Fruit fly (Drosophila melanogaster) whole organism, wandering third instar larva: ENCODE measurements around the gene CG13002.
A peak's percentile ranks its signal among the peaks of the same experiment; 100 is the strongest.

Source experiments
- Abd-B ChIP-seq: fragments of >200 bp; optimal IDR thresholded peaks from 2 replicates; lab custom pipeline; 2017; ENCODE audit warnings: missing biosample characterization, missing genetic modification characterization
- CG32264 ChIP-seq: fragments of 200-800 bp; sonication (Bioruptor generic); optimal IDR thresholded peaks from 2 replicates; lab custom pipeline; 2016; ENCODE audit warnings: missing biosample characterization, missing genetic modification characterization
- CG9705 ChIP-seq: fragments of 200-800 bp; sonication (Bioruptor generic); optimal IDR thresholded peaks from 2 replicates; lab custom pipeline; 2018; ENCODE audit warnings: missing biosample characterization, mild to moderate bottlenecking, missing genetic modification characterization
- CrebA ChIP-seq: fragments of 200-800 bp; sonication (Bioruptor generic); optimal IDR thresholded peaks from 2 replicates; lab custom pipeline; 2016; ENCODE audit warnings: missing biosample characterization, mild to moderate bottlenecking, missing genetic modification characterization, borderline replicate concordance
- Dfd ChIP-seq: fragments of >200 bp; optimal IDR thresholded peaks from 2 replicates; lab custom pipeline; 2017; ENCODE audit warnings: missing biosample characterization, missing genetic modification characterization
- Dif ChIP-seq: fragments of 200-275, 200-300 bp; sonication (Bioruptor generic); optimal IDR thresholded peaks from 2 replicates; lab custom pipeline; 2018; ENCODE audit warnings: missing biosample characterization, missing genetic modification characterization; ENCODE audit not compliant: partially characterized antibody
- GATAd ChIP-seq: sonication (Bioruptor generic); optimal IDR thresholded peaks from 2 replicates; lab custom pipeline; 2016; ENCODE audit warnings: missing biosample characterization, missing genetic modification characterization
- HLH106 ChIP-seq: fragments of 200-800 bp; optimal IDR thresholded peaks from 3 replicates; lab custom pipeline; 2019; ENCODE audit warnings: missing biosample characterization, mild to moderate bottlenecking, missing genetic modification characterization, moderate library complexity
- Hnf4 ChIP-seq: fragments of 200-800 bp; sonication (Bioruptor generic); optimal IDR thresholded peaks from 2 replicates; lab custom pipeline; 2016; ENCODE audit warnings: missing biosample characterization, mild to moderate bottlenecking, missing genetic modification characterization
- Hr78 ChIP-seq: fragments of >200 bp; optimal IDR thresholded peaks from 2 replicates; lab custom pipeline; 2017; ENCODE audit warnings: missing biosample characterization, missing genetic modification characterization
- Hr83 ChIP-seq: fragments of 200-300 bp; sonication (Bioruptor generic); optimal IDR thresholded peaks from 2 replicates; lab custom pipeline; 2016; ENCODE audit warnings: missing biosample characterization, mild to moderate bottlenecking, missing genetic modification characterization, moderate library complexity; ENCODE audit not compliant: poor library complexity, severe bottlenecking
- Jra ChIP-seq: sonication (Bioruptor generic); optimal IDR thresholded peaks from 2 replicates; lab custom pipeline; 2016; ENCODE audit warnings: missing biosample characterization, missing genetic modification characterization
- Mio ChIP-seq: sonication (Bioruptor generic); optimal IDR thresholded peaks from 2 replicates; lab custom pipeline; 2016; ENCODE audit warnings: missing biosample characterization, missing genetic modification characterization
- Myc ChIP-seq: fragments of >200 bp; optimal IDR thresholded peaks from 2 replicates; lab custom pipeline; 2017
- N ChIP-seq: fragments of >200 bp; optimal IDR thresholded peaks from 2 replicates; lab custom pipeline; 2018; ENCODE audit warnings: missing biosample characterization, missing external identifiers, missing genetic modification characterization
- OdsH ChIP-seq: fragments of 200-800 bp; sonication (Bioruptor generic); optimal IDR thresholded peaks from 2 replicates; lab custom pipeline; 2016; ENCODE audit warnings: missing biosample characterization, mild to moderate bottlenecking, missing genetic modification characterization
- Rel ChIP-seq, 2 experiments: fragments of 200-800 bp; sonication (Bioruptor generic) in 1 of 2; optimal IDR thresholded peaks; 2 replicates in 1 of 2; 3 replicates in 1 of 2; lab custom pipeline; 2016 to 2019; ENCODE audit warnings: mild to moderate bottlenecking in 2 of 2, missing biosample characterization in 2 of 2, missing genetic modification characterization in 2 of 2, moderate library complexity in 1 of 2
- Sp1 ChIP-seq: fragments of 200-800 bp; sonication (Bioruptor generic); optimal IDR thresholded peaks from 3 replicates; lab custom pipeline; 2019; ENCODE audit warnings: missing biosample characterization, mild to moderate bottlenecking, missing genetic modification characterization, moderate library complexity
- Vsx2 ChIP-seq: fragments of 200-300, 225-300 bp; sonication (Bioruptor generic); optimal IDR thresholded peaks from 2 replicates; lab custom pipeline; 2018; ENCODE audit warnings: missing biosample characterization, missing genetic modification characterization; ENCODE audit not compliant: partially characterized antibody
- br ChIP-seq: fragments of 200-800 bp; sonication (Bioruptor generic); optimal IDR thresholded peaks from 2 replicates; lab custom pipeline; 2016; ENCODE audit warnings: missing biosample characterization, missing genetic modification characterization
- brk ChIP-seq: fragments of 200-800 bp; sonication (Bioruptor generic); optimal IDR thresholded peaks from 2 replicates; lab custom pipeline; 2016; ENCODE audit warnings: missing biosample characterization, mild to moderate bottlenecking, missing genetic modification characterization
- dl ChIP-seq, 2 experiments: fragments of 175-275, 200-275 bp in 1 of 2; fragments of 200-275 bp in 1 of 2; sonication (Bioruptor generic); optimal IDR thresholded peaks; lab custom pipeline; 2018; ENCODE audit warnings: mild to moderate bottlenecking in 2 of 2, missing biosample characterization in 2 of 2, missing genetic modification characterization in 2 of 2, moderate library complexity in 2 of 2; ENCODE audit not compliant: partially characterized antibody in 2 of 2, insufficient read depth in 1 of 2
- dmrt93B ChIP-seq: fragments of 200-800 bp; sonication (Bioruptor generic); optimal IDR thresholded peaks from 2 replicates; lab custom pipeline; 2018; ENCODE audit warnings: missing biosample characterization, mild to moderate bottlenecking, missing genetic modification characterization
- dsf ChIP-seq: sonication (Bioruptor generic); optimal IDR thresholded peaks from 2 replicates; lab custom pipeline; 2016; ENCODE audit warnings: missing biosample characterization, missing genetic modification characterization, borderline replicate concordance
- ey ChIP-seq: fragments of 200-800 bp; sonication (Bioruptor generic); optimal IDR thresholded peaks from 2 replicates; lab custom pipeline; 2016; ENCODE audit warnings: missing biosample characterization, missing genetic modification characterization
- foxo ChIP-seq, 2 experiments: fragments of 200-800 bp; sonication (Bioruptor generic); optimal IDR thresholded peaks; 2 replicates in 1 of 2; 3 replicates in 1 of 2; lab custom pipeline; 2016 to 2017; ENCODE audit warnings: missing biosample characterization in 2 of 2, missing genetic modification characterization in 2 of 2
- fru ChIP-seq: fragments of 200-800 bp; sonication (Bioruptor generic); optimal IDR thresholded peaks from 3 replicates; lab custom pipeline; 2016; ENCODE audit warnings: missing biosample characterization, mild to moderate bottlenecking, missing genetic modification characterization
- h ChIP-seq: fragments of 200-800 bp; sonication (Bioruptor generic); optimal IDR thresholded peaks from 3 replicates; lab custom pipeline; 2016; ENCODE audit warnings: missing biosample characterization, mild to moderate bottlenecking, missing genetic modification characterization
- jim ChIP-seq: fragments of 175-275, 200-325 bp; sonication (Bioruptor generic); optimal IDR thresholded peaks from 2 replicates; lab custom pipeline; 2016; ENCODE audit warnings: missing biosample characterization, mild to moderate bottlenecking, missing genetic modification characterization
- lola ChIP-seq: fragments of >200 bp; optimal IDR thresholded peaks from 2 replicates; lab custom pipeline; 2017; ENCODE audit warnings: missing biosample characterization, missing genetic modification characterization
- pan ChIP-seq: fragments of >200 bp; optimal IDR thresholded peaks from 2 replicates; lab custom pipeline; 2017
- psq ChIP-seq: fragments of 200-800 bp; sonication (Bioruptor generic); optimal IDR thresholded peaks from 3 replicates; lab custom pipeline; 2017; ENCODE audit warnings: missing biosample characterization, mild to moderate bottlenecking, missing genetic modification characterization, moderate library complexity
- rgr ChIP-seq: fragments of 200-800 bp; sonication (Bioruptor generic); optimal IDR thresholded peaks from 3 replicates; lab custom pipeline; 2016; ENCODE audit warnings: missing biosample characterization, mild to moderate bottlenecking, missing genetic modification characterization
- sage ChIP-seq: fragments of 200-800 bp; sonication (Bioruptor generic); optimal IDR thresholded peaks from 2 replicates; lab custom pipeline; 2016; ENCODE audit warnings: missing biosample characterization, mild to moderate bottlenecking, missing genetic modification characterization
- sv ChIP-seq: fragments of 200-800 bp; sonication (Bioruptor generic); optimal IDR thresholded peaks from 3 replicates; lab custom pipeline; 2016; ENCODE audit warnings: missing biosample characterization, missing genetic modification characterization
- tai ChIP-seq: sonication (Bioruptor generic); optimal IDR thresholded peaks from 2 replicates; lab custom pipeline; 2016; ENCODE audit warnings: missing biosample characterization, missing genetic modification characterization
- usp ChIP-seq: fragments of >200 bp; optimal IDR thresholded peaks from 2 replicates; lab custom pipeline; 2017; ENCODE audit warnings: missing biosample characterization, missing genetic modification characterization
- woc ChIP-seq: sonication (Bioruptor generic); optimal IDR thresholded peaks from 2 replicates; lab custom pipeline; 2016; ENCODE audit warnings: missing biosample characterization, mild to moderate bottlenecking, missing genetic modification characterization

CG13002 gene

dm6 chrX:16930465-16931286, 41.1 kb downstream of the CG13002 start:
- TF ChIP-seq fru (GFP tag; lab: Kevin White, UChicago): peak; percentile 66
- TF ChIP-seq Hr83: no peak
- no peak for TF ChIP-seq CG32264 (GFP tag; lab: Kevin White, UChicago)
- peak; percentile 62 for TF ChIP-seq sv (GFP tag; lab: Kevin White, UChicago)
- TF ChIP-seq HLH106 (tag; lab: Kevin White, UChicago): peak; percentile 86
- no peak for TF ChIP-seq Dfd (GFP tag; lab: Kevin White, UChicago)
- peak; percentile 40 for TF ChIP-seq woc (GFP tag; lab: Kevin White, UChicago)
- TF ChIP-seq br (GFP tag; lab: Kevin White, UChicago): no peak
- TF ChIP-seq Hnf4: no peak
- TF ChIP-seq GATAd: no peak
- no peak for TF ChIP-seq Rel (GFP tag; optimal IDR thresholded peaks at IDR 0.05; lab: Kevin White, UChicago)
- TF ChIP-seq Rel (tag; optimal IDR thresholded peaks at IDR 0.05; lab: Kevin White, UChicago): peak; percentile 34
- TF ChIP-seq Myc (lab: Kevin White, UChicago): no peak
- TF ChIP-seq Jra (GFP tag; lab: Kevin White, UChicago): no peak
- TF ChIP-seq CG9705 (GFP tag; lab: Kevin White, UChicago): peak; percentile 60
- TF ChIP-seq lola (GFP tag; lab: Kevin White, UChicago): no peak
- no peak for TF ChIP-seq Dif
- TF ChIP-seq Hr78 (GFP tag; lab: Kevin White, UChicago): no peak
- TF ChIP-seq sage: no peak
- peak; percentile 12 for TF ChIP-seq ey (GFP tag; lab: Kevin White, UChicago)
- no peak for TF ChIP-seq usp (GFP tag; lab: Kevin White, UChicago)
- no peak for TF ChIP-seq tai
- TF ChIP-seq brk (GFP tag; lab: Kevin White, UChicago): no peak
- TF ChIP-seq CrebA (GFP tag; lab: Kevin White, UChicago): no peak
- TF ChIP-seq Abd-B (GFP tag; lab: Kevin White, UChicago): no peak
- peak; percentile 47 for TF ChIP-seq psq (GFP tag; lab: Kevin White, UChicago)
- TF ChIP-seq dmrt93B (GFP tag; lab: Kevin White, UChicago): peak; percentile 63
- no peak for TF ChIP-seq pan (lab: Kevin White, UChicago)
- TF ChIP-seq dsf (GFP tag; lab: Kevin White, UChicago): no peak
- peak in 1 of 2 experiments; percentile 58 for TF ChIP-seq foxo (GFP tag; optimal IDR thresholded peaks at IDR 0.05; lab: Kevin White, UChicago)
- peak; percentile 35 for TF ChIP-seq rgr
- TF ChIP-seq jim: no peak
- TF ChIP-seq dl (GFP tag; optimal IDR thresholded peaks at IDR 0.05; lab: Kevin White, UChicago; ENCODE audit: insufficient read depth in 1 of 2, partially characterized antibody in 2 of 2): no peak
- no peak for TF ChIP-seq N (GFP tag; lab: Kevin White, UChicago)
- peak; percentile 38 for TF ChIP-seq OdsH
- peak; percentile 59 for TF ChIP-seq h (GFP tag; lab: Kevin White, UChicago)
- TF ChIP-seq Sp1 (GFP tag; lab: Kevin White, UChicago): peak; percentile 87
- TF ChIP-seq Vsx2 (GFP tag; lab: Kevin White, UChicago): no peak
- no peak for TF ChIP-seq Mio

- TF ChIP-seq woc (GFP tag; lab: Kevin White, UChicago) (no peak), Dfd (GFP tag; lab: Kevin White, UChicago) (no peak), OdsH (no peak), Myc (lab: Kevin White, UChicago) (peak; percentile 33), foxo (GFP tag; optimal IDR thresholded peaks at IDR 0.05; lab: Kevin White, UChicago) (peak in 1 of 2 experiments; percentile 33), br (GFP tag; lab: Kevin White, UChicago) (no peak), pan (lab: Kevin White, UChicago) (no peak), brk (GFP tag; lab: Kevin White, UChicago) (no peak), Hnf4 (no peak), ey (GFP tag; lab: Kevin White, UChicago) (no peak), Dif (no peak), sage (no peak), sv (GFP tag; lab: Kevin White, UChicago) (no peak), Vsx2 (GFP tag; lab: Kevin White, UChicago) (no peak), dl (GFP tag; optimal IDR thresholded peaks at IDR 0.05; lab: Kevin White, UChicago; ENCODE audit: insufficient read depth in 1 of 2, partially characterized antibody in 2 of 2) (no peak), h (GFP tag; lab: Kevin White, UChicago) (peak; percentile 35), Abd-B (GFP tag; lab: Kevin White, UChicago) (no peak), lola (GFP tag; lab: Kevin White, UChicago) (no peak), rgr (peak; percentile 1), tai (no peak), Rel (GFP tag; optimal IDR thresholded peaks at IDR 0.05; lab: Kevin White, UChicago) (no peak), Rel (tag; optimal IDR thresholded peaks at IDR 0.05; lab: Kevin White, UChicago) (peak; percentile 90), Hr83 (no peak), psq (GFP tag; lab: Kevin White, UChicago) (no peak), HLH106 (tag; lab: Kevin White, UChicago) (peak; percentile 26), GATAd (no peak), jim (no peak), dsf (GFP tag; lab: Kevin White, UChicago) (no peak), N (GFP tag; lab: Kevin White, UChicago) (no peak), Jra (GFP tag; lab: Kevin White, UChicago) (no peak), CG32264 (GFP tag; lab: Kevin White, UChicago) (no peak), fru (GFP tag; lab: Kevin White, UChicago) (peak; percentile 12), CG9705 (GFP tag; lab: Kevin White, UChicago) (peak; percentile 14), usp (GFP tag; lab: Kevin White, UChicago) (no peak), Sp1 (GFP tag; lab: Kevin White, UChicago) (no peak)
These were observed 42.6 kb downstream of the CG13002 start for dm6 chrX:16931994-16932819.
